Fruit fly (Drosophila melanogaster): Measurements from ENCODE around the gene CG44194.

Gene CG44194

DNA sequence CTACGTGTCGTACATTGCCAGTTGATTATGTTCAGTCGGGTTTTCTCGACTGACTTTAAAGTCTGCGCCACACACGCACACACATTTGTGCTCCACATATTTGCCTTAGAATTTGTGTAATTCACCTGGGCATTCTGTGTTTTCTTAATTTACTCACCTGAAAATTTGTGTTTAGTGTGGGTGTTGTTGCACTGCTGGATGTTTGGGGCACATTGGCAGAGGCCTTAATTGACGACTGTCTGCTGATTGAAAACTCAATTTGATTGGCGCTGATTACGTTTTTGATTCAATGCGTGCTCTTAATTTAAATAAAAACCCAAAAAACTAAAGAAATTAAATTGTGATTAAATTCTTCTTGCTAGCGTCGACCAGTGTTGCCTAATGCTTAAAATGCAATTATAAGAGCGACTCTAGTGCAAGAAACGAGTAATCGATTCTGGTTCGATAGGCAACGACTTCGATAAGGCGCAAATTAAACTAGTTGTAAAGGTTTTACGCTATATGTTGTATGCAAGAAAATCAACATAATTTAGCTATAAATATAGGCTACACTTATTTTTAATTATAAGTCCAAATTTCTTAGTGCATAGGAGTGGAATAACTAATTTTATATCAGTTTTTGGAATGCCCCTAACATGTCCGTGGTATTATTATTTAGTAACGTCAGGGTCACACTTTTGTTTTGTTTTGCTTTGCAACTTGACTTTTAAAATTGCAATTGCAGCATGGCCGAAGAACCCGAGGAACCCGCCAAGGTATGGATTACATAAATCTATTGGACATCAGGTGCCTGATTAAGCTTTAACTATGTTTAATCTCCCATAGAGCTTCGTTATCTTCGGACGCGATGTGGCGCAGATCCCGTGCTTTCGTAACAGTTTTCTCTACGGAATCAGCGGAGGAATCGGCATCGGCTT is 33.0 kb upstream of the CG44194 start, which contains the start of the genes CG46281 and CG46280 (continued):
- TF ChIP-seq CG10147 (GFP tag; optimal IDR thresholded peaks at IDR 0.05) (no peak), CG12942 (GFP tag; optimal IDR thresholded peaks at IDR 0.05) (peak; percentile 17), unpg (GFP tag; optimal IDR thresholded peaks at IDR 0.05) (no peak), zf30C (GFP tag; optimal IDR thresholded peaks at IDR 0.05) (no peak), ro (GFP tag; IDR thresholded peaks at IDR 0.05) (no peak), hb (GFP tag; IDR thresholded peaks at IDR 0.05; ENCODE audit: partially characterized antibody) (peak; percentile 67; the same call in 2 of the 3 replicates), CG8765 (GFP tag; IDR thresholded peaks at IDR 0.05) (no peak), CG31365 (tag; optimal IDR thresholded peaks at IDR 0.05) (no peak), pzg (GFP tag; optimal IDR thresholded peaks at IDR 0.05) (peak; percentile 72), CG7839 (tag; optimal IDR thresholded peaks at IDR 0.05) (no peak), Dref (GFP tag; IDR thresholded peaks at IDR 0.05) (peak; percentile 72), sima (GFP tag; optimal IDR thresholded peaks at IDR 0.05) (no peak), Chrac-16 (GFP tag; optimal IDR thresholded peaks at IDR 0.05) (peak; percentile 32), jumu (GFP tag; optimal IDR thresholded peaks at IDR 0.05) (no peak), CG30403 (GFP tag; optimal IDR thresholded peaks at IDR 0.05) (peak; percentile 46), CG4404 (GFP tag; IDR thresholded peaks at IDR 0.05) (no peak), C15 (GFP tag; IDR thresholded peaks at IDR 0.05) (no peak), CG6791 (GFP tag; IDR thresholded peaks at IDR 0.05; ENCODE audit: partially characterized antibody) (peak; percentile 54; the same call in 2 of the 3 replicates), NK7.1 (GFP tag; optimal IDR thresholded peaks at IDR 0.05) (no peak), MBD-R2 (GFP tag; IDR thresholded peaks at IDR 0.05) (peak; percentile 66), CG6254 (GFP tag; optimal IDR thresholded peaks at IDR 0.05) (no peak), Tbp (GFP tag; optimal IDR thresholded peaks at IDR 0.05) (peak; percentile 32), CG9932 (GFP tag; IDR thresholded peaks at IDR 0.05) (no peak), gsb-n (tag; optimal IDR thresholded peaks at IDR 0.05) (no peak), CG7963 (GFP tag; IDR thresholded peaks at IDR 0.05; ENCODE audit: partially characterized antibody) (no peak), CG13624 (GFP tag; optimal IDR thresholded peaks at IDR 0.05) (peak; percentile 43), CG9797 (GFP tag; optimal IDR thresholded peaks at IDR 0.05) (peak; percentile 71), Bdp1 (GFP tag; optimal IDR thresholded peaks at IDR 0.05) (peak; percentile 23), unc-4 (GFP tag; IDR thresholded peaks at IDR 0.05; ENCODE audit: partially characterized antibody) (peak; percentile 64), CG4328 (GFP tag; optimal IDR thresholded peaks at IDR 0.05) (peak; percentile 22), YL-1 (GFP tag; optimal IDR thresholded peaks at IDR 0.05) (peak; percentile 83), Dip3 (GFP tag; optimal IDR thresholded peaks at IDR 0.05) (no peak), CTCF (GFP tag; optimal IDR thresholded peaks at IDR 0.05) (no peak), CG8924 (tag; optimal IDR thresholded peaks at IDR 0.05) (no peak), CG4854 (GFP tag; optimal IDR thresholded peaks at IDR 0.05) (peak; percentile 15), B-H2 (GFP tag; optimal IDR thresholded peaks at IDR 0.05) (peak; percentile 16), HLH54F (GFP tag; optimal IDR thresholded peaks at IDR 0.05) (peak; percentile 48), dpn (GFP tag; optimal IDR thresholded peaks at IDR 0.05) (peak; percentile 28 to 51), CG3726 (GFP tag; IDR thresholded peaks at IDR 0.05) (no peak), CG33557 (GFP tag; optimal IDR thresholded peaks at IDR 0.05) (peak; percentile 14), CG12071 (GFP tag; optimal IDR thresholded peaks at IDR 0.05) (no peak), CG6765 (GFP tag; optimal IDR thresholded peaks at IDR 0.05) (no peak), Neu2 (GFP tag; optimal IDR thresholded peaks at IDR 0.05; ENCODE audit: borderline replicate concordance) (no peak), cato (GFP tag; optimal IDR thresholded peaks at IDR 0.05; ENCODE audit: borderline replicate concordance) (peak; percentile 1), amos (GFP tag; IDR thresholded peaks at IDR 0.05; ENCODE audit: partially characterized antibody) (peak; percentile 39; the same call in 1 of the 2 replicates), Ets97D (GFP tag; optimal IDR thresholded peaks at IDR 0.05) (peak; percentile 52), CG8944 (GFP tag; optimal IDR thresholded peaks at IDR 0.05) (no peak), CG13287 (GFP tag; IDR thresholded peaks at IDR 0.05; ENCODE audit: partially characterized antibody) (peak; percentile 82), Dbx (GFP tag; IDR thresholded peaks at IDR 0.05) (no peak)

All from whole organism, embryonic.